Worm (Caenorhabditis elegans): ENCODE measurements around the gene W08F4.13.

DNA sequence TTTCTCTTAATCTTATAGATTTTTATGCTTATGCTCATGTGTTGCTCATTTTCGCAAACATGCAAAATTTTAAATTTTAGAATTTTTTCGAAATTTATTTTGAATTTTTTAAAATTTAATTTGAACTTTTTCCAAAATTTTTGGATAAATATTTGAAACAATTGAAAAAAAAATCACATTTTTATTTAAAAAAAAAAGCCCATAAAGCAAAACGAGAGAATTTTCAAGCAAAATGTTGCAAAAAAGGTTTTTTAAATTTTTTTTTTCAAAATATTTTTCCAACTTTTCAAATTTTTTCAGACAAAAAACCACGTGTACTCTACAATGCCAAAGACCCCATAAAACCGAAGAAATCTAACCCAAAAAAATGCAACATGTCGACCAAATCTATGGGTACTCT lies 28.4 kb upstream of the W08F4.13 start, which contains the start of the genes C09E8.1 and C09E8.6:
- TF ChIP-seq snpc-4 (GFP tag; optimal IDR thresholded peaks at IDR 0.05) (no peak), snpc-4 (tag; optimal IDR thresholded peaks at IDR 0.05) (no peak), F22D6.2 (tag; optimal IDR thresholded peaks at IDR 0.05) (no peak), ama-1 (optimal IDR thresholded peaks at IDR 0.05) (no peak), ama-1 (GFP tag; optimal IDR thresholded peaks at IDR 0.05) (no peak), hsf-1 (GFP tag; IDR thresholded peaks at IDR 0.05) (no peak), pha-4 (tag; optimal IDR thresholded peaks at IDR 0.05) (no peak), nfya-1 (tag; optimal IDR thresholded peaks at IDR 0.05; ENCODE audit: borderline replicate concordance, insufficient read depth) (no peak), mes-4 (tag; optimal IDR thresholded peaks at IDR 0.05) (no peak), somi-1 (GFP tag; optimal IDR thresholded peaks at IDR 0.05) (no peak), lsl-1 (GFP tag; optimal IDR thresholded peaks at IDR 0.05) (no peak), F57A8.1 (GFP tag; optimal IDR thresholded peaks at IDR 0.05) (no peak), F37B4.10 (GFP tag; IDR thresholded peaks at IDR 0.05) (no peak), sea-2 (GFP tag; IDR thresholded peaks at IDR 0.05) (no peak), unc-62 (GFP tag; optimal IDR thresholded peaks at IDR 0.05) (no peak)
